Worm (Caenorhabditis elegans) whole organism, L4/young adult: ENCODE data around the gene ttr-15.

Experiments used
- W03F9.2 ChIP-seq: fragments of 150-350 bp; optimal IDR thresholded peaks from 2 replicates; lab custom pipeline; 2014; ENCODE audit warnings: missing biosample characterization, missing genetic modification characterization
- dao-5 ChIP-seq: sonication (generic microtip); optimal IDR thresholded peaks from 2 replicates; lab custom pipeline; 2016; ENCODE audit warnings: missing genotype, missing genetic modification characterization, moderate library complexity, missing compliant biosample characterization
- him-1 ChIP-seq: sonication (generic microtip); optimal IDR thresholded peaks from 2 replicates; lab custom pipeline; 2016; ENCODE audit warnings: missing genotype, missing genetic modification reagents, missing genetic modification characterization, missing compliant biosample characterization

DNA sequence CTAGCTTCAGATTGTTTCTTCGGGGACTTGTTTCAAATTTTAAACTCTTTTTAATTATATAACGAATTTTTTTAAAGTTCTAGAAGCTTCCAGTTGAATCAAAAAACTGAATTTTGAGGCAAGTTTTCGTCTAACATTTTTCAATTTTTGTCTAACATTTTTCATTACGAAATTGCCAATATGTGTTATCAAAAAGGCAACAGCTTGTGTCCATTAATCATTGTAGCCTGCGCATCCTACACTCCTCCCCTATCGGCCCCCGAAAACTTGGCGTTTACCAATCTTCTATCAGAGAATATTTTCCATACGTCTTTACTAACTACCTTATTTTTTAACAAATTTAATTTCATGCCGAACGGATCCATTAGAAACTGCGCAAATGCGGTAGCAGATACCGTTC, 37.6 kb upstream of the ttr-15 start, which contains the start of gene vglu-3:
- TF ChIP-seq W03F9.2 (tag; lab: Kevin White, UChicago) (no peak), him-1 (tag; lab: Kevin White, UChicago) (no peak), dao-5 (tag; lab: Kevin White, UChicago) (no peak)
